Worm (Caenorhabditis elegans): Measurements from ENCODE around the gene nas-16.

The nas-16 gene

DNA sequence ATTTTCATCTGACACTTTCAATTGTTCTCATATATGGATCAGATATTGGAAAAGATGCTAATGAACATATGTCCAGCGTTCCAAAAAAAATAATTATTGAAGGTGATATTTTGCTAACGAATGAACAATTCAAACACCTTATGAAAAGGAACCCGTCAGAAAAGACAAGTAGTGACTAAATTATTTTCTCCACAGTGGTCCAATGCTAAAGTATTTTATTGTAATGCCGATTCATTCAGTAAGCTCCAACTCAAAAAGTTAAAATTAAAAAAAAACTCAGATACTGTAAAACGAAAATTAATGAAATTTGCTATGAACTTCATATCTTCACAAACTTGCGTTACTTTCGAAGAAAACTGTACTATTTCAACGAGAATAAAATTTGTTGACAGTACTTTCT lies at the start of gene nas-16:
nas-16 (plus strand) TSS at position 301 of the 400 bp plus-strand sequence.
- TF ChIP-seq zag-1 (tag; optimal IDR thresholded peaks at IDR 0.05) (no peak), unc-39 (tag; optimal IDR thresholded peaks at IDR 0.05) (no peak), nhr-67 (tag; optimal IDR thresholded peaks at IDR 0.05) (no peak), nhr-12 (tag; optimal IDR thresholded peaks at IDR 0.05) (no peak), ceh-82 (tag; optimal IDR thresholded peaks at IDR 0.05) (no peak), nhr-76 (tag; optimal IDR thresholded peaks at IDR 0.05) (no peak), nhr-11 (tag; optimal IDR thresholded peaks at IDR 0.05) (no peak), ceh-16 (tag; optimal IDR thresholded peaks at IDR 0.05) (no peak), egl-27 (tag; optimal IDR thresholded peaks at IDR 0.05) (no peak), elt-2 (tag; optimal IDR thresholded peaks at IDR 0.05) (no peak), nhr-77 (tag; optimal IDR thresholded peaks at IDR 0.05) (no peak), ceh-9 (tag; optimal IDR thresholded peaks at IDR 0.05) (no peak), ZK546.5 (tag; optimal IDR thresholded peaks at IDR 0.05) (no peak), R02D3.7 (tag; optimal IDR thresholded peaks at IDR 0.05) (no peak), lin-39 (tag; optimal IDR thresholded peaks at IDR 0.05) (no peak)

DNA sequence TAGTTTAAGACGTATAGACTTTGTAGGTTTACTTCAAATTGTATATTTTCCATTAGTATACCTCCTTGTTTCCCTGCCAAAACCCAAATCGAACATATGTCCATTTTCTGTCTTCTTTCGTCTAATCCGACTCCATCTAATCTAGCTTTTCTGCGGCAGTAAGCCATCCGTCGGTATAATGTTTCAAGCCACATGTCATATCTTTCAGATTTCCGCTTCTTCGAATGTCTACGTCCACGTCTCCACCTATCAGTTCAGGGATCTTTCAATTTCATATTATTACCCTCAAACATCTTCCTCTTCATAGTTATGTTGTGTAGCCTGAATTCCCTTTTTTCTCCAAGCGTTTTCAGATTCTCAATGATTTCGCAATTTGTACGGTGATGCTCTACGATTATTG lies 48.0 kb upstream of the nas-16 start:
- peak; percentile 60 for TF ChIP-seq elt-1 (tag; optimal IDR thresholded peaks at IDR 0.05)
- peak; percentile 15 for TF ChIP-seq nhr-28 (tag; optimal IDR thresholded peaks at IDR 0.05)
- peak; percentile 48 for TF ChIP-seq nhr-43 (tag; optimal IDR thresholded peaks at IDR 0.05; ENCODE audit: poor library complexity, severe bottlenecking)
- TF ChIP-seq nhr-25 (tag; optimal IDR thresholded peaks at IDR 0.05): no peak

- no peak for TF ChIP-seq nhr-76 (tag; optimal IDR thresholded peaks at IDR 0.05)
- TF ChIP-seq snpc-4 (tag; optimal IDR thresholded peaks at IDR 0.05): no peak
- TF ChIP-seq nfya-1 (tag; optimal IDR thresholded peaks at IDR 0.05; ENCODE audit: insufficient read depth): no peak
- TF ChIP-seq nhr-237 (tag; optimal IDR thresholded peaks at IDR 0.05): no peak
- no peak for TF ChIP-seq nhr-25 (tag; optimal IDR thresholded peaks at IDR 0.05)
- no peak for TF ChIP-seq nhr-43 (tag; optimal IDR thresholded peaks at IDR 0.05; ENCODE audit: poor library complexity, severe bottlenecking)
- no peak for TF ChIP-seq ceh-28 (tag; optimal IDR thresholded peaks at IDR 0.05)
- TF ChIP-seq lin-39 (tag; optimal IDR thresholded peaks at IDR 0.05): no peak
- no peak for TF ChIP-seq tbx-2 (tag; optimal IDR thresholded peaks at IDR 0.05)
- no peak for TF ChIP-seq ztf-11 (tag; optimal IDR thresholded peaks at IDR 0.05)
- no peak for TF ChIP-seq skn-1 (tag; optimal IDR thresholded peaks at IDR 0.05)
- TF ChIP-seq nhr-23 (tag; optimal IDR thresholded peaks at IDR 0.05): no peak
- TF ChIP-seq egl-27 (tag; optimal IDR thresholded peaks at IDR 0.05): no peak
- no peak for TF ChIP-seq elt-2 (tag; optimal IDR thresholded peaks at IDR 0.05)
Measured at ce11 chrV:11344816-11345336, 47.2 kb upstream of the nas-16 start.

ce11 chrV:11346912-11347311 lies 45.2 kb upstream of the nas-16 start, which contains the start of gene grl-7:
grl-7 (minus strand) TSS chrV:11347012.
- peak; percentile 30 for TF ChIP-seq nhr-43 (tag; optimal IDR thresholded peaks at IDR 0.05; ENCODE audit: poor library complexity, severe bottlenecking)
- no peak for TF ChIP-seq ceh-9 (tag; optimal IDR thresholded peaks at IDR 0.05)

DNA sequence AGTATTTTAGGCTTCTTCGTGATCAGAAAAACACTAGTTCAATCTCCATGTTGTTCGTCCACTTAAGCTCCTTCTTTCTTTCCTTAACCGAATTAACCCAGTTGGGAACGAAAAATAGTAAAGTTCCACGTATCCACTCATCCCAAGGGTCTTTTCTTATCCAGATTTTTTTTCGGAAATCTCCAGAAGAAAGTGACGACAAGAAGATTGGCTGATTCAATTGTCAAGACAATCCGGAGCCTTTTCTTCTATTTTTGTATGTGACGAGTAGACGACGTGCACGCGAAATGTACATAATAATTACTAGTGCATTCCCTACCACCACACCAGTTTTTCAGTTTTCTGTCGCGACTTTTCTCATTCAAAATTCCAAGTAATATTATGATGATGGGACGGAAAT lies 40.9 kb upstream of the nas-16 start:
- no peak for TF ChIP-seq nhr-25 (tag; optimal IDR thresholded peaks at IDR 0.05)
- TF ChIP-seq fkh-10 (GFP tag; optimal IDR thresholded peaks at IDR 0.05): peak; percentile 35

DNA sequence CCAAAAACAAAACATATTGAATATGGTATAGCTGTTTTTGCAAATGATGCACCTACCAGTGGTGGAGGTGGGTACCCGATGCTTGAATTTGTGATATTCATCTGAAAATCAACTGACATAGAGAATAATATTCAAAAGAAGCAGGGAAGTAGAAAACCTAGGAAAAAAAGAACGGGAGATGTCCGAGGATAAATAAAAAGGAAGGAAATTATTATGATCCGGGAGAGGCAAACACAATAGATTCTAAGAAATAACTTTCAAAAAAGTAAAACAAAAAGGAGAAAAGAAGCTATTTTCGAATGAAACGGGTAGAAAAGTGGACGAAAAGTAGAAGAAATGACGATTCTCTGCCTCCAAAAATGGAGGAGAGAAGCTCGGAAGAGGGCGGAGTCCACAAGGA lies 39.2 kb upstream of the nas-16 start, which contains the start of gene npr-25:
npr-25 (minus strand) TSS at position 101 of the 400 bp plus-strand sequence.
- TF ChIP-seq nhr-12 (tag; optimal IDR thresholded peaks at IDR 0.05) (no peak), eor-1 (tag; optimal IDR thresholded peaks at IDR 0.05) (no peak)

- no peak for TF ChIP-seq ztf-11 (tag; optimal IDR thresholded peaks at IDR 0.05)
- no peak for TF ChIP-seq nhr-237 (tag; optimal IDR thresholded peaks at IDR 0.05)
- no peak for TF ChIP-seq fkh-2 (tag; optimal IDR thresholded peaks at IDR 0.05)
- TF ChIP-seq nhr-28 (tag; optimal IDR thresholded peaks at IDR 0.05): no peak
- no peak for TF ChIP-seq daf-12 (tag; optimal IDR thresholded peaks at IDR 0.05)
- no peak for TF ChIP-seq ceh-9 (tag; optimal IDR thresholded peaks at IDR 0.05)
- TF ChIP-seq eor-1 (tag; optimal IDR thresholded peaks at IDR 0.05): no peak
- no peak for TF ChIP-seq lin-15B (tag; optimal IDR thresholded peaks at IDR 0.05)
Measured at ce11 chrV:11354264-11354663, 37.9 kb upstream of the nas-16 start.
